Worm (Caenorhabditis elegans) whole organism, young adult: ENCODE measurements around the gene srx-73.

Experiments used
- B0336.3 ChIP-seq: fragments of 200-800 bp; sonication (Bioruptor generic); IDR thresholded peaks from 2 replicates; pipeline ENCODE4 v1.3.6; 2022; ENCODE audit warnings: missing genetic modification characterization, missing compliant biosample characterization
- aptf-2 ChIP-seq: fragments of 200-800 bp; sonication (Bioruptor generic); conservative IDR thresholded peaks from 2 replicates; pipeline ENCODE4 v1.3.6; 2022; ENCODE audit warnings: missing genetic modification reagents, missing genetic modification characterization, missing compliant biosample characterization
- athp-1 ChIP-seq: sonication (generic microtip); optimal IDR thresholded peaks from 2 replicates; lab custom pipeline; 2017; ENCODE audit warnings: mild to moderate bottlenecking, missing genetic modification characterization, missing compliant biosample characterization
- egl-18 ChIP-seq: fragments of 200-800 bp; sonication (Bioruptor generic); IDR thresholded peaks from 2 replicates; pipeline ENCODE4 v1.3.6; 2022; ENCODE audit warnings: missing genetic modification reagents, missing genetic modification characterization, missing compliant biosample characterization
- hmg-20 ChIP-seq: fragments of 200-800 bp; sonication (Bioruptor generic); IDR thresholded peaks from 2 replicates; pipeline ENCODE4 v1.3.6; 2022; ENCODE audit warnings: missing genetic modification reagents, missing genetic modification characterization, missing compliant biosample characterization
- nhr-179 ChIP-seq: sonication (generic microtip); optimal IDR thresholded peaks from 2 replicates; lab custom pipeline; 2016; ENCODE audit warnings: mild to moderate bottlenecking, missing genetic modification characterization, missing compliant biosample characterization
- nhr-80 ChIP-seq: sonication (generic microtip); optimal IDR thresholded peaks from 2 replicates; lab custom pipeline; 2016; ENCODE audit warnings: missing genetic modification characterization, missing compliant biosample characterization
- tbx-9 ChIP-seq: sonication (generic microtip); optimal IDR thresholded peaks from 2 replicates; lab custom pipeline; 2016; ENCODE audit warnings: borderline replicate concordance, missing genetic modification characterization, inconsistent platforms, missing compliant biosample characterization
- ztf-28 ChIP-seq: fragments of 200-800 bp; sonication (Bioruptor generic); IDR thresholded peaks from 2 replicates; pipeline ENCODE4 v1.3.6; 2022; ENCODE audit warnings: missing genetic modification reagents, missing genetic modification characterization, missing compliant biosample characterization

- TF ChIP-seq hmg-20 (no peak), aptf-2 (GFP tag; lab: Robert Waterston, UW) (no peak), egl-18 (GFP tag; lab: Robert Waterston, UW) (no peak), nhr-179 (no peak), tbx-9 (tag; lab: Kevin White, UChicago) (no peak), ztf-28 (GFP tag; lab: Robert Waterston, UW) (no peak), nhr-80 (tag; lab: Kevin White, UChicago) (no peak), athp-1 (tag; lab: Kevin White, UChicago) (no peak), B0336.3 (no peak)
Observed at ce11 chrV:4676812-4677211, 11.3 kb upstream of the srx-73 start.
